Fruit fly (Drosophila melanogaster): ENCODE data around the gene CG11000.

- no peak for TF ChIP-seq Dfd (GFP tag; optimal IDR thresholded peaks at IDR 0.05)
- no peak for TF ChIP-seq br (GFP tag; optimal IDR thresholded peaks at IDR 0.05)
- no peak for TF ChIP-seq Sp1 (GFP tag; optimal IDR thresholded peaks at IDR 0.05)
- TF ChIP-seq Jra (GFP tag; optimal IDR thresholded peaks at IDR 0.05), result no peak
- no peak for TF ChIP-seq h (GFP tag; optimal IDR thresholded peaks at IDR 0.05)
Measured at dm6 chr3R:5821243-5821642, 19.1 kb downstream of the CG11000 start, which contains the start of gene Hpr1.
